Fruit fly (Drosophila melanogaster): ENCODE data around the gene CG4036.

Gene CG4036

dm6 chr2L:9749745-9750144 lies 40.9 kb upstream of the CG4036 start, which contains the start of gene Cyp4e3:
Gene Cyp4e3 (minus strand): TSS chr2L:9750071.
- TF ChIP-seq Ets65A (GFP tag) = peak; percentile 93
- TF ChIP-seq oc (tag; optimal IDR thresholded peaks at IDR 0.05) = no peak

- TF ChIP-seq Ets65A (GFP tag) (peak; percentile 51), sqz (GFP tag; optimal IDR thresholded peaks at IDR 0.05) (no peak), CG2202 (tag; optimal IDR thresholded peaks at IDR 0.05) (no peak), crol (GFP tag; IDR thresholded peaks at IDR 0.05) (peak; percentile 67), cg (GFP tag; optimal IDR thresholded peaks at IDR 0.05) (peak; percentile 9), CG9876 (GFP tag; optimal IDR thresholded peaks at IDR 0.05) (no peak), pan (optimal IDR thresholded peaks at IDR 0.05) (no peak), pan (GFP tag; optimal IDR thresholded peaks at IDR 0.05 in 1 of 2, IDR thresholded peaks at IDR 0.05 in 1 of 2) (no peak), esg (GFP tag; conservative IDR thresholded peaks at IDR 0.05) (no peak), abd-A (tag; optimal IDR thresholded peaks at IDR 0.05) (peak; percentile 34), onecut (GFP tag; IDR thresholded peaks at IDR 0.05) (peak; percentile 13; the same call in 1 of the 2 replicates), Sin3A (optimal IDR thresholded peaks at IDR 0.05) (no peak), rib (GFP tag; IDR thresholded peaks at IDR 0.05) (no peak), CG31365 (tag; optimal IDR thresholded peaks at IDR 0.05) (no peak)
Measured at dm6 chr2L:9753357-9753756, 37.3 kb upstream of the CG4036 start.

- TF ChIP-seq lilli (GFP tag; optimal IDR thresholded peaks at IDR 0.05) = peak; percentile 13
- TF ChIP-seq Sin3A (optimal IDR thresholded peaks at IDR 0.05) = no peak
- peak; percentile 24 for TF ChIP-seq scrt (GFP tag; optimal IDR thresholded peaks at IDR 0.05)
- no peak for TF ChIP-seq Hr3 (GFP tag; optimal IDR thresholded peaks at IDR 0.05)
- no peak for TF ChIP-seq toy (GFP tag; IDR thresholded peaks at IDR 0.05)
- TF ChIP-seq lab (GFP tag; optimal IDR thresholded peaks at IDR 0.05) = peak; percentile 13
- no peak for TF ChIP-seq Nf-YC (tag; optimal IDR thresholded peaks at IDR 0.05)
- no peak for TF ChIP-seq stc (GFP tag; IDR thresholded peaks at IDR 0.05)
- TF ChIP-seq crol (GFP tag; IDR thresholded peaks at IDR 0.05) = 0 out of 2 replicates have a peak, but pooled peaks have one; percentile 2
- no peak for TF ChIP-seq pan (optimal IDR thresholded peaks at IDR 0.05)
- no peak for TF ChIP-seq pan (GFP tag; optimal IDR thresholded peaks at IDR 0.05 in 1 of 2, IDR thresholded peaks at IDR 0.05 in 1 of 2)
- peak; percentile 15 for TF ChIP-seq gem (tag; optimal IDR thresholded peaks at IDR 0.05)
- TF ChIP-seq grau (tag; optimal IDR thresholded peaks at IDR 0.05) = peak; percentile 2
- peak; percentile 56 for TF ChIP-seq CG18599 (GFP tag; optimal IDR thresholded peaks at IDR 0.05)
- TF ChIP-seq BEAF-32 (GFP tag; optimal IDR thresholded peaks at IDR 0.05) = no peak
- no peak for TF ChIP-seq CG2199 (GFP tag; IDR thresholded peaks at IDR 0.05)
- TF ChIP-seq CG4854 (GFP tag; optimal IDR thresholded peaks at IDR 0.05) = no peak
- no peak for TF ChIP-seq CG1602 (GFP tag; optimal IDR thresholded peaks at IDR 0.05)
- peak; percentile 32 for TF ChIP-seq CG2120 (GFP tag; optimal IDR thresholded peaks at IDR 0.05)
- TF ChIP-seq Hmr (GFP tag; optimal IDR thresholded peaks at IDR 0.05) = peak; percentile 20
- peak; percentile 19 for TF ChIP-seq sqz (GFP tag; optimal IDR thresholded peaks at IDR 0.05)
- TF ChIP-seq E2f1 (GFP tag; IDR thresholded peaks at IDR 0.05) = no peak
- peak; percentile 60 for TF ChIP-seq row (GFP tag; IDR thresholded peaks at IDR 0.05)
- peak; percentile 16 for TF ChIP-seq CG3281 (GFP tag; optimal IDR thresholded peaks at IDR 0.05)
- TF ChIP-seq oc (tag; optimal IDR thresholded peaks at IDR 0.05) = no peak
- no peak for TF ChIP-seq Blimp-1 (GFP tag; optimal IDR thresholded peaks at IDR 0.05)
- no peak for TF ChIP-seq CG11247 (GFP tag; IDR thresholded peaks at IDR 0.05)
- no peak for TF ChIP-seq zfh1 (GFP tag; IDR thresholded peaks at IDR 0.05)
- no peak for TF ChIP-seq MESR4 (GFP tag; optimal IDR thresholded peaks at IDR 0.05)
- no peak for TF ChIP-seq pb (GFP tag; optimal IDR thresholded peaks at IDR 0.05)
- TF ChIP-seq caup (GFP tag; optimal IDR thresholded peaks at IDR 0.05; ENCODE audit: severe bottlenecking) = peak; percentile 5
- TF ChIP-seq CG5180 (GFP tag; optimal IDR thresholded peaks at IDR 0.05) = no peak
- TF ChIP-seq CG18619 (GFP tag; optimal IDR thresholded peaks at IDR 0.05) = no peak
- TF ChIP-seq PHDP (tag; optimal IDR thresholded peaks at IDR 0.05) = no peak
- no peak for TF ChIP-seq CG10321 (GFP tag; IDR thresholded peaks at IDR 0.05)
- TF ChIP-seq pho (GFP tag; optimal IDR thresholded peaks at IDR 0.05) = no peak
- TF ChIP-seq disco-r (GFP tag; optimal IDR thresholded peaks at IDR 0.05) = no peak
- peak; percentile 11 for TF ChIP-seq Myb (GFP tag; optimal IDR thresholded peaks at IDR 0.05)
Measured at dm6 chr2L:9754817-9755216, 35.9 kb upstream of the CG4036 start.

Data from whole organism, embryonic.